Worm (Caenorhabditis elegans) whole organism, L2 larva: ENCODE data around the gene C05G5.1.

Experiments used
- ceh-82 ChIP-seq: fragments of 150-350 bp; optimal IDR thresholded peaks from 2 replicates; lab custom pipeline; 2014; ENCODE audit warnings: missing biosample characterization, missing genetic modification characterization
- egl-27 ChIP-seq: sonication (generic microtip); optimal IDR thresholded peaks from 3 replicates; lab custom pipeline; 2017; ENCODE audit warnings: missing biosample characterization, missing genetic modification reagents, missing genetic modification characterization
- lin-13 ChIP-seq: fragments of 150-350 bp; optimal IDR thresholded peaks from 2 replicates; lab custom pipeline; 2014; ENCODE audit warnings: missing biosample characterization, missing genetic modification reagents, missing genetic modification characterization
- lsy-2 ChIP-seq, 2 experiments: fragments of 150-350 bp in 1 of 2; sonication (generic microtip) in 1 of 2; optimal IDR thresholded peaks; 2 replicates each; lab custom pipeline; 2014 to 2017; ENCODE audit warnings: missing biosample characterization in 2 of 2, missing genetic modification characterization in 2 of 2
- nhr-10 ChIP-seq: sonication (generic microtip); optimal IDR thresholded peaks from 2 replicates; lab custom pipeline; 2017; ENCODE audit warnings: missing biosample characterization, missing genetic modification characterization
- nhr-11 ChIP-seq: fragments of 150-350 bp; optimal IDR thresholded peaks from 2 replicates; lab custom pipeline; 2014; ENCODE audit warnings: missing biosample characterization, missing genetic modification characterization
- nhr-77 ChIP-seq: fragments of 150-350 bp; optimal IDR thresholded peaks from 2 replicates; lab custom pipeline; 2014; ENCODE audit warnings: missing biosample characterization, missing genetic modification characterization
- snpc-4 ChIP-seq: fragments of 150-350 bp; optimal IDR thresholded peaks from 2 replicates; lab custom pipeline; 2014; ENCODE audit warnings: missing biosample characterization, missing genetic modification characterization
- unc-39 ChIP-seq: fragments of 150-350 bp; optimal IDR thresholded peaks from 2 replicates; lab custom pipeline; 2014; ENCODE audit warnings: missing biosample characterization, missing genetic modification characterization
- unc-62 ChIP-seq: fragments of 150-350 bp; optimal IDR thresholded peaks from 2 replicates; lab custom pipeline; 2014; ENCODE audit warnings: missing biosample characterization, missing genetic modification reagents, missing genetic modification characterization
- ztf-11 ChIP-seq: sonication (generic microtip); optimal IDR thresholded peaks from 2 replicates; lab custom pipeline; 2017; ENCODE audit warnings: missing biosample characterization, missing genetic modification characterization

- TF ChIP-seq unc-62 (GFP tag; lab: Kevin White, UChicago) (no peak), lsy-2 (tag; optimal IDR thresholded peaks at IDR 0.05; lab: Kevin White, UChicago) (no peak), nhr-77 (tag; lab: Kevin White, UChicago) (no peak), egl-27 (no peak), ztf-11 (no peak), unc-39 (tag; lab: Kevin White, UChicago) (no peak), snpc-4 (tag; lab: Kevin White, UChicago) (no peak), ceh-82 (tag; lab: Kevin White, UChicago) (no peak), nhr-11 (tag; lab: Kevin White, UChicago) (no peak), nhr-10 (tag; lab: Kevin White, UChicago) (no peak), lin-13 (no peak)
Observed at ce11 chrX:14701490-14701889, 38.4 kb downstream of the C05G5.1 start, which contains the start of gene F40E10.5.
